Worm (Caenorhabditis elegans) whole organism, early embryonic: ENCODE measurements around the gene epg-4.

Source experiments
- B0310.2 ChIP-seq: sonication (generic microtip); optimal IDR thresholded peaks from 2 replicates; lab custom pipeline; 2016; ENCODE audit warnings: mild to moderate bottlenecking, missing genetic modification characterization, missing compliant biosample characterization
- F13C5.2 ChIP-seq: sonication (generic microtip); optimal IDR thresholded peaks from 2 replicates; lab custom pipeline; 2017; ENCODE audit warnings: mild to moderate bottlenecking, missing genetic modification characterization, inconsistent platforms, missing compliant biosample characterization
- aly-1 ChIP-seq: sonication (generic microtip); optimal IDR thresholded peaks from 2 replicates; lab custom pipeline; 2016; ENCODE audit warnings: missing genetic modification characterization, missing compliant biosample characterization
- ama-1 ChIP-seq: fragments of 150-350 bp; optimal IDR thresholded peaks from 2 replicates; lab custom pipeline; 2014
- ceh-13 ChIP-seq: fragments of 200-800 bp; sonication (Bioruptor generic); optimal IDR thresholded peaks from 2 replicates; lab custom pipeline; 2018; ENCODE audit warnings: mild to moderate bottlenecking, missing genetic modification characterization, missing compliant biosample characterization
- ceh-36 ChIP-seq: sonication (generic microtip); optimal IDR thresholded peaks from 2 replicates; lab custom pipeline; 2016; ENCODE audit warnings: missing genetic modification characterization, inconsistent platforms, missing compliant biosample characterization
- ets-7 ChIP-seq: sonication (generic microtip); optimal IDR thresholded peaks from 2 replicates; lab custom pipeline; 2016; ENCODE audit warnings: missing genotype, missing genetic modification characterization, missing compliant biosample characterization
- flt-1 ChIP-seq: fragments of 200-800 bp; sonication (Bioruptor generic); IDR thresholded peaks from 2 replicates; pipeline ENCODE4 v1.3.6; 2022; ENCODE audit warnings: missing genetic modification characterization, missing compliant biosample characterization
- hmbx-1 ChIP-seq: sonication (generic microtip); optimal IDR thresholded peaks from 2 replicates; lab custom pipeline; 2016; ENCODE audit warnings: mild to moderate bottlenecking, missing genetic modification characterization, missing compliant biosample characterization
- hmg-4 ChIP-seq: fragments of 200-800 bp; sonication (Bioruptor generic); optimal IDR thresholded peaks from 2 replicates; lab custom pipeline; 2018; ENCODE audit warnings: mild to moderate bottlenecking, missing genetic modification characterization, missing compliant biosample characterization
- hnd-1 ChIP-seq: sonication (generic microtip); optimal IDR thresholded peaks from 2 replicates; lab custom pipeline; 2016; ENCODE audit warnings: missing genetic modification characterization, missing compliant biosample characterization
- pes-1 ChIP-seq: fragments of 200-800 bp; sonication (Bioruptor generic); IDR thresholded peaks from 2 replicates; pipeline ENCODE4 v1.3.6; 2022; ENCODE audit warnings: missing genetic modification reagents, missing genetic modification characterization, missing compliant biosample characterization
- scrt-1 ChIP-seq: fragments of 200-800 bp; sonication (Bioruptor generic); IDR thresholded peaks from 2 replicates; pipeline ENCODE4 v1.3.6; 2022; ENCODE audit warnings: missing genetic modification characterization, missing compliant biosample characterization
- sea-1 ChIP-seq: fragments of 200-800 bp; sonication (Bioruptor generic); conservative IDR thresholded peaks from 2 replicates; pipeline ENCODE4 v1.3.6; 2022; ENCODE audit warnings: missing genetic modification characterization, missing compliant biosample characterization
- tbx-11 ChIP-seq: fragments of 200-800 bp; sonication (Bioruptor generic); IDR thresholded peaks from 2 replicates; pipeline ENCODE4 v1.3.6; 2022; ENCODE audit warnings: missing genetic modification characterization, missing compliant biosample characterization
- tbx-37 ChIP-seq: fragments of 200-800 bp; sonication (Bioruptor generic); conservative IDR thresholded peaks from 2 replicates; pipeline ENCODE4 v1.3.6; 2022; ENCODE audit warnings: missing genetic modification reagents, missing genetic modification characterization, missing compliant biosample characterization
- tra-4 ChIP-seq: sonication (generic microtip); optimal IDR thresholded peaks from 2 replicates; lab custom pipeline; 2017; ENCODE audit warnings: missing genetic modification characterization, missing compliant biosample characterization

Gene epg-4

ce11 chrIII:7192942-7193665, 11.1 kb downstream of the epg-4 start, which contains the start of gene mec-14:
mec-14 (minus strand) TSS chrIII:7192992.
- TF ChIP-seq tbx-37 (GFP tag; lab: Robert Waterston, UW) (no peak), hnd-1 (tag; lab: Kevin White, UChicago) (no peak), aly-1 (tag; lab: Kevin White, UChicago) (no peak), ama-1 (lab: Kevin White, UChicago) (no peak), ceh-13 (no peak), hmbx-1 (tag; lab: Kevin White, UChicago) (no peak), tbx-11 (GFP tag; lab: Robert Waterston, UW) (no peak), ceh-36 (tag; lab: Kevin White, UChicago) (no peak), B0310.2 (no peak), sea-1 (GFP tag; lab: Robert Waterston, UW) (no peak), pes-1 (GFP tag; lab: Robert Waterston, UW) (no peak), F13C5.2 (tag; lab: Kevin White, UChicago) (no peak), scrt-1 (GFP tag; lab: Robert Waterston, UW) (no peak), hmg-4 (GFP tag; lab: Kevin White, UChicago) (no peak), tra-4 (tag; lab: Kevin White, UChicago) (no peak)

ce11 chrIII:7195325-7195724, 13.4 kb downstream of the epg-4 start, which contains the start of gene F37C12.18:
F37C12.18 (minus strand) TSS chrIII:7195425.
- no peak for TF ChIP-seq pes-1 (GFP tag; lab: Robert Waterston, UW)
- TF ChIP-seq sea-1 (GFP tag; lab: Robert Waterston, UW) = no peak
- TF ChIP-seq hnd-1 (tag; lab: Kevin White, UChicago) = no peak
- no peak for TF ChIP-seq F13C5.2 (tag; lab: Kevin White, UChicago)
- no peak for TF ChIP-seq ceh-13
- TF ChIP-seq ets-7 (tag; lab: Kevin White, UChicago) = no peak
- no peak for TF ChIP-seq scrt-1 (GFP tag; lab: Robert Waterston, UW)
- no peak for TF ChIP-seq flt-1 (GFP tag; lab: Robert Waterston, UW)
- no peak for TF ChIP-seq tra-4 (tag; lab: Kevin White, UChicago)
- no peak for TF ChIP-seq tbx-11 (GFP tag; lab: Robert Waterston, UW)

- TF ChIP-seq F13C5.2 (tag; lab: Kevin White, UChicago) (no peak), ets-7 (tag; lab: Kevin White, UChicago) (no peak), ceh-36 (tag; lab: Kevin White, UChicago) (no peak), tbx-11 (GFP tag; lab: Robert Waterston, UW) (no peak), scrt-1 (GFP tag; lab: Robert Waterston, UW) (no peak), B0310.2 (no peak), aly-1 (tag; lab: Kevin White, UChicago) (no peak), hnd-1 (tag; lab: Kevin White, UChicago) (no peak)
Measured at ce11 chrIII:7197973-7198372, 16.0 kb downstream of the epg-4 start, which contains the start of gene exos-9. exos-9 (minus strand) TSS chrIII:7198073.

ce11 chrIII:7198838-7199237, 16.9 kb downstream of the epg-4 start, which contains the start of gene pfd-5:
pfd-5 (minus strand) TSS chrIII:7198884.
- peak; percentile 77 for TF ChIP-seq pes-1 (GFP tag; lab: Robert Waterston, UW)
- TF ChIP-seq ceh-36 (tag; lab: Kevin White, UChicago) = no peak
- TF ChIP-seq tbx-37 (GFP tag; lab: Robert Waterston, UW) = peak; percentile 95
- no peak for TF ChIP-seq ets-7 (tag; lab: Kevin White, UChicago)
- TF ChIP-seq sea-1 (GFP tag; lab: Robert Waterston, UW) = 0 out of 2 replicates have a peak, but pooled peaks have one; percentile 11
- TF ChIP-seq flt-1 (GFP tag; lab: Robert Waterston, UW) = no peak
- TF ChIP-seq B0310.2 = no peak
- TF ChIP-seq aly-1 (tag; lab: Kevin White, UChicago) = no peak
- TF ChIP-seq tbx-11 (GFP tag; lab: Robert Waterston, UW) = no peak
- no peak for TF ChIP-seq ama-1 (lab: Kevin White, UChicago)
- TF ChIP-seq hmg-4 (GFP tag; lab: Kevin White, UChicago) = no peak
- peak; percentile 0 for TF ChIP-seq hmbx-1 (tag; lab: Kevin White, UChicago)
- TF ChIP-seq scrt-1 (GFP tag; lab: Robert Waterston, UW) = no peak
- TF ChIP-seq ceh-13 = no peak
- peak; percentile 35 for TF ChIP-seq F13C5.2 (tag; lab: Kevin White, UChicago)
- TF ChIP-seq hnd-1 (tag; lab: Kevin White, UChicago) = no peak
- TF ChIP-seq tra-4 (tag; lab: Kevin White, UChicago) = no peak

ce11 chrIII:7199467-7199866, 17.5 kb downstream of the epg-4 start:
- no peak for TF ChIP-seq flt-1 (GFP tag; lab: Robert Waterston, UW)
- TF ChIP-seq aly-1 (tag; lab: Kevin White, UChicago) = no peak
- no peak for TF ChIP-seq scrt-1 (GFP tag; lab: Robert Waterston, UW)
- no peak for TF ChIP-seq tra-4 (tag; lab: Kevin White, UChicago)
- no peak for TF ChIP-seq hmg-4 (GFP tag; lab: Kevin White, UChicago)
- no peak for TF ChIP-seq ama-1 (lab: Kevin White, UChicago)
- TF ChIP-seq sea-1 (GFP tag; lab: Robert Waterston, UW) = no peak
- no peak for TF ChIP-seq F13C5.2 (tag; lab: Kevin White, UChicago)
- TF ChIP-seq B0310.2 = no peak
- TF ChIP-seq tbx-37 (GFP tag; lab: Robert Waterston, UW) = no peak
- TF ChIP-seq ets-7 (tag; lab: Kevin White, UChicago) = no peak
- no peak for TF ChIP-seq hnd-1 (tag; lab: Kevin White, UChicago)
- TF ChIP-seq ceh-13 = no peak
- no peak for TF ChIP-seq tbx-11 (GFP tag; lab: Robert Waterston, UW)
- TF ChIP-seq ceh-36 (tag; lab: Kevin White, UChicago) = no peak
- TF ChIP-seq hmbx-1 (tag; lab: Kevin White, UChicago) = no peak
